Fruit fly (Drosophila melanogaster): Measurements from ENCODE around the gene Hsc70-4.

The Hsc70-4 gene

dm6 chr3R:15213362-15213989, 29.0 kb upstream of the Hsc70-4 start, which contains the start of the genes CG6654 and CG4210 (continued):
- TF ChIP-seq CG31388 (GFP tag; optimal IDR thresholded peaks at IDR 0.05) (no peak), HLHmδ (GFP tag; optimal IDR thresholded peaks at IDR 0.05) (no peak), CG6254 (GFP tag; optimal IDR thresholded peaks at IDR 0.05) (no peak), ttk (GFP tag; IDR thresholded peaks at IDR 0.05) (no peak), nmo (GFP tag; optimal IDR thresholded peaks at IDR 0.05) (peak; percentile 56), Sox100B (GFP tag; optimal IDR thresholded peaks at IDR 0.05) (no peak), Dip3 (GFP tag; optimal IDR thresholded peaks at IDR 0.05) (no peak), CG14441 (GFP tag; IDR thresholded peaks at IDR 0.05) (no peak), CG4424 (GFP tag; optimal IDR thresholded peaks at IDR 0.05) (no peak), CG18476 (GFP tag; optimal IDR thresholded peaks at IDR 0.05) (no peak), dysf (GFP tag; IDR thresholded peaks at IDR 0.05) (no peak; the same call in 2 of the 3 replicates), CG14050 (GFP tag; IDR thresholded peaks at IDR 0.05) (no peak), CG12391 (tag; optimal IDR thresholded peaks at IDR 0.05) (peak; percentile 43), Atf-2 (GFP tag; optimal IDR thresholded peaks at IDR 0.05) (no peak), CG15696 (tag; optimal IDR thresholded peaks at IDR 0.05) (peak; percentile 56), zen (tag; optimal IDR thresholded peaks at IDR 0.05) (peak; percentile 36), CG2875 (GFP tag; optimal IDR thresholded peaks at IDR 0.05) (no peak), CoRest (tag; optimal IDR thresholded peaks at IDR 0.05) (peak; percentile 56), D19B (GFP tag; optimal IDR thresholded peaks at IDR 0.05) (no peak), CG18599 (GFP tag; optimal IDR thresholded peaks at IDR 0.05) (no peak), NFAT (GFP tag; IDR thresholded peaks at IDR 0.05) (no peak), Oaz (GFP tag; IDR thresholded peaks at IDR 0.05) (no peak), run (tag; optimal IDR thresholded peaks at IDR 0.05) (no peak), CG8944 (GFP tag; optimal IDR thresholded peaks at IDR 0.05) (no peak), Hmr (GFP tag; optimal IDR thresholded peaks at IDR 0.05) (no peak), Adf1 (GFP tag; IDR thresholded peaks at IDR 0.05) (no peak), ems (GFP tag; optimal IDR thresholded peaks at IDR 0.05) (no peak), oc (tag; optimal IDR thresholded peaks at IDR 0.05) (no peak), trem (tag; optimal IDR thresholded peaks at IDR 0.05) (peak; percentile 59), scrt (GFP tag; optimal IDR thresholded peaks at IDR 0.05) (no peak), CG1792 (GFP tag; optimal IDR thresholded peaks at IDR 0.05) (no peak), tin (GFP tag; optimal IDR thresholded peaks at IDR 0.05) (no peak), CG15479 (GFP tag; optimal IDR thresholded peaks at IDR 0.05) (peak; percentile 20), CG7839 (tag; optimal IDR thresholded peaks at IDR 0.05) (no peak), fru (optimal IDR thresholded peaks at IDR 0.05) (no peak), CG11093 (GFP tag; IDR thresholded peaks at IDR 0.05) (no peak), Jarid2 (GFP tag; optimal IDR thresholded peaks at IDR 0.05) (no peak), CG5180 (GFP tag; optimal IDR thresholded peaks at IDR 0.05) (no peak), klu (GFP tag; IDR thresholded peaks at IDR 0.05) (no peak), BEAF-32 (GFP tag; optimal IDR thresholded peaks at IDR 0.05) (peak; percentile 78), CG6791 (GFP tag; IDR thresholded peaks at IDR 0.05; ENCODE audit: partially characterized antibody) (no peak), hb (GFP tag; IDR thresholded peaks at IDR 0.05; ENCODE audit: partially characterized antibody) (no peak), CG11695 (GFP tag; IDR thresholded peaks at IDR 0.05) (no peak), CG6813 (GFP tag; optimal IDR thresholded peaks at IDR 0.05) (no peak), Hr51 (GFP tag; optimal IDR thresholded peaks at IDR 0.05) (no peak), gro (GFP tag; optimal IDR thresholded peaks at IDR 0.05) (peak; percentile 33), ftz-f1 (GFP tag; optimal IDR thresholded peaks at IDR 0.05) (peak; percentile 38), mam (GFP tag; optimal IDR thresholded peaks at IDR 0.05) (no peak), CG17802 (tag; optimal IDR thresholded peaks at IDR 0.05) (no peak), CG4820 (GFP tag; optimal IDR thresholded peaks at IDR 0.05) (no peak)
